Worm (Caenorhabditis elegans): ENCODE data around the gene dpy-8.

Gene dpy-8

DNA sequence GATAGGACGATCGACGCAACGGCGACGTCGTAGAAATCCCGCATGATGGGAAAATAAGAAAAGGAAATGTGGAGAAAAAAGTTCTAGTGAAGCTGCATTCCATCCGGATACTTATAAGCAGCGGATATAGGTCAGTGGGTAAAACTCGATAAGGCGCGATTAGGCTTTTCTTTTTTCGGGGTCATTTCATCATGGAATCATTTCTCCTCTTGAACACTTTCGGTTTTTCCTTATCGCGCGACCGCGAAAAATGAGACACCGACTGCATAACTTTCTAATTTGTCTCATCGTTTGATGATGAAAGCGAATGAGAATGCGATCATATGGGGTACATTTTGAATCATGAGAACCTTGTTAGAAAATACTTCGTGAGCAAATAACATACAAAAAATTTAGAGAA lies at the start of gene dpy-8:
TSS of gene dpy-8 (minus strand) at position 88 of the 400 bp plus-strand sequence.
- TF ChIP-seq blmp-1 (tag; optimal IDR thresholded peaks at IDR 0.05) (peak; percentile 63), pha-4 (tag; optimal IDR thresholded peaks at IDR 0.05) (no peak), ham-2 (GFP tag; optimal IDR thresholded peaks at IDR 0.05) (no peak)

ce11 chrX:5199825-5200373 lies 49.6 kb upstream of the dpy-8 start:
- no peak for TF ChIP-seq nhr-237 (tag; optimal IDR thresholded peaks at IDR 0.05)
- no peak for TF ChIP-seq flh-1 (GFP tag; optimal IDR thresholded peaks at IDR 0.05)
- TF ChIP-seq nhr-28 (tag; optimal IDR thresholded peaks at IDR 0.05) = no peak
- TF ChIP-seq unc-120 (tag; optimal IDR thresholded peaks at IDR 0.05; ENCODE audit: poor library complexity, severe bottlenecking) = no peak
- no peak for TF ChIP-seq drap-1 (GFP tag; optimal IDR thresholded peaks at IDR 0.05)
- no peak for TF ChIP-seq ztf-11 (tag; optimal IDR thresholded peaks at IDR 0.05)
- TF ChIP-seq nhr-76 (tag; optimal IDR thresholded peaks at IDR 0.05) = no peak
- peak; percentile 59 for TF ChIP-seq hlh-1 (tag; optimal IDR thresholded peaks at IDR 0.05)
- no peak for TF ChIP-seq sem-2 (GFP tag; optimal IDR thresholded peaks at IDR 0.05)
- TF ChIP-seq lin-13 (tag; optimal IDR thresholded peaks at IDR 0.05) = no peak
- TF ChIP-seq unc-62 (GFP tag; optimal IDR thresholded peaks at IDR 0.05) = peak; percentile 35
- TF ChIP-seq nhr-12 (tag; optimal IDR thresholded peaks at IDR 0.05) = no peak
- no peak for TF ChIP-seq elt-3 (tag; optimal IDR thresholded peaks at IDR 0.05)
- TF ChIP-seq elt-1 (tag; optimal IDR thresholded peaks at IDR 0.05; ENCODE audit: borderline replicate concordance, insufficient read depth) = no peak
- no peak for TF ChIP-seq lin-32 (GFP tag; optimal IDR thresholded peaks at IDR 0.05)
- no peak for TF ChIP-seq mep-1 (tag; optimal IDR thresholded peaks at IDR 0.05)

DNA sequence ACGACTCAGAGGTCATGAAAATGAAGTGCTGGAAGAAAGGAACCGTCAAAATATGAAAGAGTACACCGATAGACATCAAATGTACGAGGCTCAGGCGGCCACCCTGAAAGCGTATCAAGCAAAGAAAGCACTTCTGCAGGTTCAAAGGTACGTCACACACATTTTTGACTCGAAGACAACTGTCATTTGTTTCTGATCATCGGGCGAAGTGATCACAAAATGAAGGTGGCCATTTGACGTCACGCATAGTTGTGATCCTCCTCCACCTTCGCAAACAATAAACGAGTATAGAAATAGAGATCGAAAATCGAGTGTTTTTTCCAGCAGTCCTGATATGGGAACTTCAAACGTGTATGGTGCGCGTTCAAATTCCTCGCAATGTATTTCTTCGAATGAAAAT lies 49.0 kb upstream of the dpy-8 start:
- TF ChIP-seq nhr-12 (tag; optimal IDR thresholded peaks at IDR 0.05) = no peak
- no peak for TF ChIP-seq ceh-43 (GFP tag; optimal IDR thresholded peaks at IDR 0.05)
- TF ChIP-seq zip-8 (tag; optimal IDR thresholded peaks at IDR 0.05) = no peak
- TF ChIP-seq hlh-1 (tag; optimal IDR thresholded peaks at IDR 0.05) = no peak
- TF ChIP-seq elt-1 (tag; optimal IDR thresholded peaks at IDR 0.05; ENCODE audit: borderline replicate concordance, insufficient read depth) = no peak
- TF ChIP-seq ceh-83 (GFP tag; optimal IDR thresholded peaks at IDR 0.05) = no peak
- TF ChIP-seq ces-1 (GFP tag; optimal IDR thresholded peaks at IDR 0.05) = no peak
- no peak for TF ChIP-seq nhr-2 (tag; optimal IDR thresholded peaks at IDR 0.05)
- TF ChIP-seq ceh-39 (tag; optimal IDR thresholded peaks at IDR 0.05) = no peak
- TF ChIP-seq snpc-4 (tag; optimal IDR thresholded peaks at IDR 0.05) = no peak
- no peak for TF ChIP-seq mep-1 (tag; optimal IDR thresholded peaks at IDR 0.05)
- TF ChIP-seq mab-5 (tag; optimal IDR thresholded peaks at IDR 0.05) = no peak
- TF ChIP-seq mls-2 (tag; optimal IDR thresholded peaks at IDR 0.05) = no peak
- TF ChIP-seq drap-1 (GFP tag; optimal IDR thresholded peaks at IDR 0.05) = no peak
- TF ChIP-seq unc-120 (tag; optimal IDR thresholded peaks at IDR 0.05; ENCODE audit: poor library complexity, severe bottlenecking) = no peak
- TF ChIP-seq tbx-8 (GFP tag; optimal IDR thresholded peaks at IDR 0.05) = no peak
- TF ChIP-seq cnd-1 (tag; optimal IDR thresholded peaks at IDR 0.05) = no peak

DNA sequence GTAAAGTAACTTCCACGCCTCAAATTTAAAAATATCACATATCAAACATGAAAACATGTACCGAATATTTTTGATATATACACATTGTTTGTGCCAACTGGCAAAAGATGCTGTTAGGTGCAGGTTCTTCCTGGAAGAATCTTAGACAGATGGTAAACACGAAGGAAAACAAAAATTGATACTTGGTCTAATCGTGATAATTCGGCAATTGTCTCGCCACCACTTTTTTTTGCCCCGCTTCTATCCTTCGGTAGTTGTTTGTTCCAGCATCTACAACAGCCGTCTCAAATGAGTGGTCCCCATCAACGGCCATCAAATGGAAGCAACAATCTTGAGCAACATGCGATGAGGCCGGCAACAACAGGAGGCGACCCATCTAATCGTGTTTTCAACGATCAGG lies 47.2 kb upstream of the dpy-8 start:
- TF ChIP-seq nhr-76 (tag; optimal IDR thresholded peaks at IDR 0.05) = no peak
- no peak for TF ChIP-seq blmp-1 (tag; optimal IDR thresholded peaks at IDR 0.05)
- no peak for TF ChIP-seq snpc-4 (tag; optimal IDR thresholded peaks at IDR 0.05)
- TF ChIP-seq unc-120 (tag; optimal IDR thresholded peaks at IDR 0.05; ENCODE audit: poor library complexity, severe bottlenecking) = no peak
- TF ChIP-seq M03D4.4 (tag; optimal IDR thresholded peaks at IDR 0.05) = no peak
- no peak for TF ChIP-seq bed-3 (GFP tag; optimal IDR thresholded peaks at IDR 0.05)
- no peak for TF ChIP-seq lin-32 (GFP tag; optimal IDR thresholded peaks at IDR 0.05)
- no peak for TF ChIP-seq drap-1 (GFP tag; optimal IDR thresholded peaks at IDR 0.05)
- TF ChIP-seq mls-2 (tag; optimal IDR thresholded peaks at IDR 0.05) = no peak
- no peak for TF ChIP-seq zip-8 (tag; optimal IDR thresholded peaks at IDR 0.05)
- TF ChIP-seq nhr-2 (tag; optimal IDR thresholded peaks at IDR 0.05) = no peak
- no peak for TF ChIP-seq hlh-1 (tag; optimal IDR thresholded peaks at IDR 0.05)
- no peak for TF ChIP-seq ceh-39 (tag; optimal IDR thresholded peaks at IDR 0.05)
- TF ChIP-seq mab-5 (tag; optimal IDR thresholded peaks at IDR 0.05) = no peak
- no peak for TF ChIP-seq lin-13 (tag; optimal IDR thresholded peaks at IDR 0.05)
- no peak for TF ChIP-seq mep-1 (tag; optimal IDR thresholded peaks at IDR 0.05)
- TF ChIP-seq unc-39 (tag; optimal IDR thresholded peaks at IDR 0.05) = no peak
- no peak for TF ChIP-seq pha-4 (tag; optimal IDR thresholded peaks at IDR 0.05)
